Worm (Caenorhabditis elegans) whole organism, L2 larva: Measurements from ENCODE around the gene fat-7.

Source experiments
- C34F6.9 ChIP-seq: fragments of 150-350 bp; optimal IDR thresholded peaks from 2 replicates; lab custom pipeline; 2014; ENCODE audit warnings: missing biosample characterization, missing genetic modification characterization
- F13H6.1 ChIP-seq: sonication (generic microtip); optimal IDR thresholded peaks from 2 replicates; lab custom pipeline; 2016; ENCODE audit warnings: missing genetic modification characterization, missing compliant biosample characterization
- Y55F3AM.14 ChIP-seq: fragments of 200-800 bp; sonication (Bioruptor generic); optimal IDR thresholded peaks from 2 replicates; lab custom pipeline; 2018; ENCODE audit warnings: mild to moderate bottlenecking, missing genetic modification characterization, missing compliant biosample characterization
- ZK546.5 ChIP-seq: sonication (generic microtip); optimal IDR thresholded peaks from 2 replicates; lab custom pipeline; 2017; ENCODE audit warnings: missing biosample characterization, missing genetic modification characterization
- alr-1 ChIP-seq: fragments of 150-350 bp; optimal IDR thresholded peaks from 2 replicates; lab custom pipeline; 2014; ENCODE audit warnings: missing biosample characterization, missing genetic modification characterization
- blmp-1 ChIP-seq: sonication (generic microtip); optimal IDR thresholded peaks from 2 replicates; lab custom pipeline; 2017; ENCODE audit warnings: missing genetic modification characterization, mild to moderate bottlenecking, missing compliant biosample characterization, antibody characterized with exemption, moderate library complexity; ENCODE audit not compliant: insufficient read depth
- ceh-82 ChIP-seq: fragments of 150-350 bp; optimal IDR thresholded peaks from 2 replicates; lab custom pipeline; 2014; ENCODE audit warnings: missing biosample characterization, missing genetic modification characterization
- crh-2 ChIP-seq: sonication (generic microtip); optimal IDR thresholded peaks from 2 replicates; lab custom pipeline; 2017; ENCODE audit warnings: missing biosample characterization, missing genetic modification characterization
- egl-27 ChIP-seq: sonication (generic microtip); optimal IDR thresholded peaks from 3 replicates; lab custom pipeline; 2017; ENCODE audit warnings: missing biosample characterization, missing genetic modification reagents, missing genetic modification characterization
- elt-1 ChIP-seq: fragments of 150-350 bp; optimal IDR thresholded peaks from 2 replicates; lab custom pipeline; 2014; ENCODE audit warnings: missing biosample characterization, missing genetic modification characterization
- elt-3 ChIP-seq: sonication (generic microtip); optimal IDR thresholded peaks from 2 replicates; lab custom pipeline; 2017; ENCODE audit warnings: missing biosample characterization, missing genetic modification characterization
- gmeb-1 ChIP-seq: fragments of 150-350 bp; optimal IDR thresholded peaks from 2 replicates; lab custom pipeline; 2014; ENCODE audit warnings: missing biosample characterization, missing genetic modification characterization
- lin-11 ChIP-seq: fragments of 150-350 bp; sonication (generic microtip); optimal IDR thresholded peaks from 2 replicates; lab custom pipeline; 2014; ENCODE audit warnings: missing biosample characterization, missing genetic modification characterization, inconsistent platforms, mixed read lengths
- lin-39 ChIP-seq: fragments of 150-350 bp; optimal IDR thresholded peaks from 2 replicates; lab custom pipeline; 2014; ENCODE audit warnings: missing biosample characterization, missing genetic modification reagents, missing genetic modification characterization
- lsy-2 ChIP-seq, 2 experiments: fragments of 150-350 bp in 1 of 2; sonication (generic microtip) in 1 of 2; optimal IDR thresholded peaks; 2 replicates each; lab custom pipeline; 2014 to 2017; ENCODE audit warnings: missing biosample characterization in 2 of 2, missing genetic modification characterization in 2 of 2
- mdl-1 ChIP-seq, 2 experiments: fragments of 150-350 bp in 1 of 2; sonication (generic microtip) in 1 of 2; optimal IDR thresholded peaks; 2 replicates each; lab custom pipeline; 2017; ENCODE audit warnings: missing biosample characterization in 2 of 2, missing genetic modification characterization in 2 of 2
- nhr-10 ChIP-seq: sonication (generic microtip); optimal IDR thresholded peaks from 2 replicates; lab custom pipeline; 2017; ENCODE audit warnings: missing biosample characterization, missing genetic modification characterization
- nhr-11 ChIP-seq: fragments of 150-350 bp; optimal IDR thresholded peaks from 2 replicates; lab custom pipeline; 2014; ENCODE audit warnings: missing biosample characterization, missing genetic modification characterization
- nhr-12 ChIP-seq: fragments of 150-350 bp; optimal IDR thresholded peaks from 2 replicates; lab custom pipeline; 2014; ENCODE audit warnings: missing biosample characterization, missing genetic modification characterization
- nhr-129 ChIP-seq: fragments of 150-350 bp; optimal IDR thresholded peaks from 2 replicates; lab custom pipeline; 2014; ENCODE audit warnings: missing biosample characterization, missing genetic modification characterization
- nhr-23 ChIP-seq: fragments of 150-350 bp; optimal IDR thresholded peaks from 2 replicates; lab custom pipeline; 2014; ENCODE audit warnings: missing biosample characterization, missing genetic modification reagents, missing genetic modification characterization
- nhr-237 ChIP-seq: fragments of 150-350 bp; optimal IDR thresholded peaks from 2 replicates; lab custom pipeline; 2014; ENCODE audit warnings: missing biosample characterization, missing genetic modification characterization
- nhr-25 ChIP-seq: fragments of 150-350 bp; sonication (generic microtip); optimal IDR thresholded peaks from 3 replicates; lab custom pipeline; 2014; ENCODE audit warnings: missing biosample characterization, missing genetic modification characterization
- nhr-6 ChIP-seq: fragments of 150-350 bp; optimal IDR thresholded peaks from 2 replicates; lab custom pipeline; 2014; ENCODE audit warnings: missing biosample characterization, missing genetic modification characterization
- nhr-77 ChIP-seq: fragments of 150-350 bp; optimal IDR thresholded peaks from 2 replicates; lab custom pipeline; 2014; ENCODE audit warnings: missing biosample characterization, missing genetic modification characterization
- peb-1 ChIP-seq: fragments of 150-350 bp; optimal IDR thresholded peaks from 2 replicates; lab custom pipeline; 2014; ENCODE audit warnings: missing biosample characterization, missing genetic modification characterization
- skn-1 ChIP-seq: sonication (generic microtip); optimal IDR thresholded peaks from 2 replicates; lab custom pipeline; 2017; ENCODE audit warnings: missing biosample characterization, missing genetic modification characterization
- sma-9 ChIP-seq, 2 experiments: fragments of 150-350 bp in 1 of 2; sonication (generic microtip) in 1 of 2; optimal IDR thresholded peaks; 2 replicates each; lab custom pipeline; 2014 to 2016; ENCODE audit warnings: missing genetic modification characterization in 2 of 2, mild to moderate bottlenecking in 1 of 2, missing biosample characterization in 1 of 2, missing compliant biosample characterization in 1 of 2, missing genetic modification reagents in 1 of 2, moderate library complexity in 1 of 2
- unc-39 ChIP-seq: fragments of 150-350 bp; optimal IDR thresholded peaks from 2 replicates; lab custom pipeline; 2014; ENCODE audit warnings: missing biosample characterization, missing genetic modification characterization
- unc-55 ChIP-seq: fragments of 150-350 bp; sonication (generic microtip); optimal IDR thresholded peaks from 3 replicates; lab custom pipeline; 2014; ENCODE audit warnings: missing biosample characterization, missing genetic modification reagents, missing genetic modification characterization
- zag-1 ChIP-seq: fragments of 150-350 bp; optimal IDR thresholded peaks from 2 replicates; lab custom pipeline; 2014; ENCODE audit warnings: missing biosample characterization, missing genetic modification characterization
- ztf-1 ChIP-seq: fragments of 200-800 bp; sonication (Bioruptor generic); conservative IDR thresholded peaks from 2 replicates; pipeline ENCODE4 v1.3.6; 2022; ENCODE audit warnings: missing genetic modification characterization, missing compliant biosample characterization
- ztf-11 ChIP-seq: sonication (generic microtip); optimal IDR thresholded peaks from 2 replicates; lab custom pipeline; 2017; ENCODE audit warnings: missing biosample characterization, missing genetic modification characterization
- ztf-4 ChIP-seq: fragments of 150-350 bp; optimal IDR thresholded peaks from 2 replicates; lab custom pipeline; 2014; ENCODE audit warnings: missing biosample characterization, missing genetic modification characterization

The fat-7 gene

ce11 chrV:7196037-7196436 lies 43.1 kb upstream of the fat-7 start, which contains the start of gene attf-2:
attf-2 (minus strand) TSS chrV:7196137.
- TF ChIP-seq gmeb-1 (tag; lab: Kevin White, UChicago) (no peak), mdl-1 (tag; optimal IDR thresholded peaks at IDR 0.05; lab: Kevin White, UChicago) (no peak), nhr-25 (no peak), nhr-23 (tag; lab: Kevin White, UChicago) (no peak), lsy-2 (tag; optimal IDR thresholded peaks at IDR 0.05; lab: Kevin White, UChicago) (no peak), elt-3 (tag; lab: Kevin White, UChicago) (no peak), nhr-237 (no peak), egl-27 (tag; lab: Kevin White, UChicago) (no peak), sma-9 (GFP tag; optimal IDR thresholded peaks at IDR 0.05; lab: Kevin White, UChicago) (no peak), sma-9 (tag; optimal IDR thresholded peaks at IDR 0.05; lab: Kevin White, UChicago) (no peak), ZK546.5 (tag; lab: Kevin White, UChicago) (no peak), unc-55 (GFP tag; lab: Kevin White, UChicago) (no peak), elt-1 (tag; lab: Kevin White, UChicago) (no peak), nhr-77 (tag; lab: Kevin White, UChicago) (no peak)

- no peak for TF ChIP-seq egl-27 (tag; lab: Kevin White, UChicago)
- TF ChIP-seq Y55F3AM.14 = no peak
- TF ChIP-seq blmp-1 (tag; lab: Kevin White, UChicago) = no peak
- TF ChIP-seq nhr-12 (tag; lab: Kevin White, UChicago) = no peak
- TF ChIP-seq skn-1 (tag; lab: Kevin White, UChicago) = no peak
- no peak for TF ChIP-seq sma-9 (GFP tag; optimal IDR thresholded peaks at IDR 0.05; lab: Kevin White, UChicago)
- no peak for TF ChIP-seq sma-9 (tag; optimal IDR thresholded peaks at IDR 0.05; lab: Kevin White, UChicago)
- TF ChIP-seq peb-1 (tag; lab: Kevin White, UChicago) = no peak
- no peak for TF ChIP-seq crh-2 (tag; lab: Kevin White, UChicago)
- no peak for TF ChIP-seq nhr-77 (tag; lab: Kevin White, UChicago)
- TF ChIP-seq nhr-23 (tag; lab: Kevin White, UChicago) = no peak
- no peak for TF ChIP-seq C34F6.9 (tag; lab: Kevin White, UChicago)
- TF ChIP-seq ZK546.5 (tag; lab: Kevin White, UChicago) = no peak
- TF ChIP-seq mdl-1 (tag; optimal IDR thresholded peaks at IDR 0.05; lab: Kevin White, UChicago) = no peak
- TF ChIP-seq nhr-237 = no peak
- no peak for TF ChIP-seq alr-1 (tag; lab: Kevin White, UChicago)
- no peak for TF ChIP-seq nhr-11 (tag; lab: Kevin White, UChicago)
- TF ChIP-seq ztf-4 (tag; lab: Kevin White, UChicago) = no peak
- TF ChIP-seq unc-39 (tag; lab: Kevin White, UChicago) = no peak
- TF ChIP-seq nhr-129 (tag; lab: Kevin White, UChicago) = no peak
- TF ChIP-seq, all 48 proteins: peak for 0
Observed at ce11 chrV:7194818-7195217, 41.9 kb upstream of the fat-7 start.

DNA sequence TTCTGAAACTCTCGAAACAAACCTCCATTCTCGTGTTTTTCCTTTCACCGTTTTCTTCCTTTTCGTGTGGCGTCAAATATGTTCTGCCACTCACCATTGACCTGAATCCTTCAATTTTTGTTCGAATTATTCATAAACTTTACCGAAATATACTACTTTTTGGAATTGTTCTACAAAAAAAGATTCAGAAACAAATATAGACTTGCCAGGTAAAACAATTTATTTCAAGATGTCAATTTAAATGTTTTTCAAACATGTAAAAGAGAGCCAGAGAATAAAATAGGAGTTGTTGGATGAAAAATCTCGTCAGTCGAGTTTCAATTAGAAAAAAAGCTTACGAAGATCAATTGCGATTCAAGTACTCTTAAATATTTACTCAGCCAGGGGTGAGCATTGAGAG lies 40.6 kb upstream of the fat-7 start, which contains the start of gene F09G2.8:
Gene F09G2.8, minus strand, starts transcription at position 101 of the 400 bp plus-strand sequence.
- no peak for TF ChIP-seq mdl-1 (tag; optimal IDR thresholded peaks at IDR 0.05; lab: Kevin White, UChicago)
- TF ChIP-seq peb-1 (tag; lab: Kevin White, UChicago) = no peak
- TF ChIP-seq unc-55 (GFP tag; lab: Kevin White, UChicago) = no peak
- no peak for TF ChIP-seq zag-1 (tag; lab: Kevin White, UChicago)
- TF ChIP-seq nhr-77 (tag; lab: Kevin White, UChicago) = no peak
- TF ChIP-seq nhr-129 (tag; lab: Kevin White, UChicago) = no peak
- TF ChIP-seq C34F6.9 (tag; lab: Kevin White, UChicago) = no peak
- TF ChIP-seq nhr-6 (tag; lab: Kevin White, UChicago) = no peak
- no peak for TF ChIP-seq nhr-10 (tag; lab: Kevin White, UChicago)
- TF ChIP-seq ceh-82 (tag; lab: Kevin White, UChicago) = no peak
- TF ChIP-seq gmeb-1 (tag; lab: Kevin White, UChicago) = no peak
- no peak for TF ChIP-seq nhr-25
- TF ChIP-seq lin-11 (tag; lab: Kevin White, UChicago) = no peak
- no peak for TF ChIP-seq lin-39 (tag; lab: Kevin White, UChicago)
- TF ChIP-seq ZK546.5 (tag; lab: Kevin White, UChicago) = no peak
- no peak for TF ChIP-seq ztf-11 (tag; lab: Kevin White, UChicago)
- no peak for TF ChIP-seq blmp-1 (tag; lab: Kevin White, UChicago)
- no peak for TF ChIP-seq F13H6.1 (tag; lab: Kevin White, UChicago)
- TF ChIP-seq ztf-1 (GFP tag; lab: Robert Waterston, UW) = no peak

DNA sequence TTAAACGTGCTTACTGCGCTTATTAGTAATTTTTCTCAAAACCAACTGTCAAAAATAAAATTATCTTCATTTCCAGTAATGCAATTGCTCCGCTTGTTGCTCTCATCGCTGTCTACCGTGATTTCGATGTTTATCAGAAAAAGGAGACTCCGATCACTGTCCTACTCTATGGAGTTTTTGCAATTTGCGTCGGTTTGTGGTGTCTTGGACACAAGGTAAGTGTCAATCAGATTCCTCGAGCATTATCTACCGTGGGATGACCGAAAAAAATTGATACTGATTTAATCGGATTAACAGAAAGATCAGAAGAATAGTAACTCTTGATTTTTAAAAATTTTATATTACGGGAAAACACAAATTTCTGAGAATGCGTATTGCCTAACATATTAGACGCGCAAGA lies 34.3 kb upstream of the fat-7 start:
- TF ChIP-seq ZK546.5 (tag; lab: Kevin White, UChicago) = no peak
- TF ChIP-seq F13H6.1 (tag; lab: Kevin White, UChicago) = no peak
- no peak for TF ChIP-seq nhr-77 (tag; lab: Kevin White, UChicago)
- TF ChIP-seq gmeb-1 (tag; lab: Kevin White, UChicago) = no peak
- TF ChIP-seq zag-1 (tag; lab: Kevin White, UChicago) = no peak
- TF ChIP-seq nhr-11 (tag; lab: Kevin White, UChicago) = no peak
